Worm (Caenorhabditis elegans): ENCODE results near the gene F53B3.5.

Gene F53B3.5

ce11 chrX:2874598-2874997 lies 4.8 kb downstream of the F53B3.5 start:
- no peak for TF ChIP-seq ceh-83 (GFP tag; optimal IDR thresholded peaks at IDR 0.05)
- TF ChIP-seq ham-2 (GFP tag; optimal IDR thresholded peaks at IDR 0.05) = peak; percentile 61
- peak; percentile 41 for TF ChIP-seq blmp-1 (tag; optimal IDR thresholded peaks at IDR 0.05)
- TF ChIP-seq nhr-237 (tag; optimal IDR thresholded peaks at IDR 0.05) = no peak
- TF ChIP-seq nhr-12 (tag; optimal IDR thresholded peaks at IDR 0.05) = no peak
- no peak for TF ChIP-seq M03D4.4 (tag; optimal IDR thresholded peaks at IDR 0.05)
- TF ChIP-seq elt-1 (tag; optimal IDR thresholded peaks at IDR 0.05; ENCODE audit: borderline replicate concordance, insufficient read depth) = no peak
- no peak for TF ChIP-seq lin-32 (GFP tag; optimal IDR thresholded peaks at IDR 0.05)

- TF ChIP-seq zip-8 (tag; optimal IDR thresholded peaks at IDR 0.05) = no peak
- TF ChIP-seq elt-3 (tag; optimal IDR thresholded peaks at IDR 0.05) = no peak
- no peak for TF ChIP-seq lin-13 (tag; optimal IDR thresholded peaks at IDR 0.05)
- no peak for TF ChIP-seq snpc-4 (tag; optimal IDR thresholded peaks at IDR 0.05)
- TF ChIP-seq nhr-28 (tag; optimal IDR thresholded peaks at IDR 0.05) = no peak
- no peak for TF ChIP-seq tbx-8 (GFP tag; optimal IDR thresholded peaks at IDR 0.05)
- no peak for TF ChIP-seq unc-120 (tag; optimal IDR thresholded peaks at IDR 0.05; ENCODE audit: poor library complexity, severe bottlenecking)
- no peak for TF ChIP-seq ztf-11 (tag; optimal IDR thresholded peaks at IDR 0.05)
- TF ChIP-seq mep-1 (tag; optimal IDR thresholded peaks at IDR 0.05) = no peak
- TF ChIP-seq blmp-1 (tag; optimal IDR thresholded peaks at IDR 0.05) = no peak
- no peak for TF ChIP-seq ceh-83 (GFP tag; optimal IDR thresholded peaks at IDR 0.05)
- no peak for TF ChIP-seq pha-4 (tag; optimal IDR thresholded peaks at IDR 0.05)
- no peak for TF ChIP-seq lsy-2 (tag; optimal IDR thresholded peaks at IDR 0.05)
- TF ChIP-seq lin-32 (GFP tag; optimal IDR thresholded peaks at IDR 0.05) = no peak
Measured at ce11 chrX:2873272-2873671, 6.1 kb downstream of the F53B3.5 start.

ce11 chrX:2871037-2871436 lies 8.3 kb downstream of the F53B3.5 start, which contains the start of gene F53B3.3:
F53B3.3 (minus strand) TSS chrX:2871137.
- TF ChIP-seq sptf-1 (tag; optimal IDR thresholded peaks at IDR 0.05) (peak; percentile 10), nhr-28 (tag; optimal IDR thresholded peaks at IDR 0.05) (no peak)

ce11 chrX:2865591-2866217 lies 13.7 kb downstream of the F53B3.5 start:
- TF ChIP-seq unc-39 (tag; optimal IDR thresholded peaks at IDR 0.05) (no peak), unc-62 (GFP tag; optimal IDR thresholded peaks at IDR 0.05) (no peak), elt-3 (tag; optimal IDR thresholded peaks at IDR 0.05) (no peak), nhr-12 (tag; optimal IDR thresholded peaks at IDR 0.05) (no peak), lin-32 (GFP tag; optimal IDR thresholded peaks at IDR 0.05) (no peak), pha-4 (tag; optimal IDR thresholded peaks at IDR 0.05) (no peak), bed-3 (GFP tag; optimal IDR thresholded peaks at IDR 0.05) (no peak), snpc-4 (tag; optimal IDR thresholded peaks at IDR 0.05) (no peak), zip-8 (tag; optimal IDR thresholded peaks at IDR 0.05) (no peak), elt-1 (tag; optimal IDR thresholded peaks at IDR 0.05; ENCODE audit: borderline replicate concordance, insufficient read depth) (no peak), nhr-76 (tag; optimal IDR thresholded peaks at IDR 0.05) (no peak), cnd-1 (tag; optimal IDR thresholded peaks at IDR 0.05) (no peak), ceh-83 (GFP tag; optimal IDR thresholded peaks at IDR 0.05) (no peak), ztf-11 (tag; optimal IDR thresholded peaks at IDR 0.05) (no peak), ceh-39 (tag; optimal IDR thresholded peaks at IDR 0.05) (no peak), ceh-43 (GFP tag; optimal IDR thresholded peaks at IDR 0.05) (no peak)

ce11 chrX:2863946-2864345 lies 15.4 kb downstream of the F53B3.5 start, which contains the start of gene F53B3.6:
F53B3.6 (plus strand) TSS chrX:2864229.
- no peak for TF ChIP-seq mab-5 (tag; optimal IDR thresholded peaks at IDR 0.05)
- no peak for TF ChIP-seq sptf-1 (tag; optimal IDR thresholded peaks at IDR 0.05)
- no peak for TF ChIP-seq nhr-2 (tag; optimal IDR thresholded peaks at IDR 0.05)
- TF ChIP-seq unc-120 (tag; optimal IDR thresholded peaks at IDR 0.05; ENCODE audit: poor library complexity, severe bottlenecking) = no peak
- no peak for TF ChIP-seq tbx-8 (GFP tag; optimal IDR thresholded peaks at IDR 0.05)
- TF ChIP-seq ces-1 (GFP tag; optimal IDR thresholded peaks at IDR 0.05) = no peak
- no peak for TF ChIP-seq lin-32 (GFP tag; optimal IDR thresholded peaks at IDR 0.05)
- no peak for TF ChIP-seq elt-3 (tag; optimal IDR thresholded peaks at IDR 0.05)
- TF ChIP-seq ceh-83 (GFP tag; optimal IDR thresholded peaks at IDR 0.05) = no peak
- TF ChIP-seq elt-1 (tag; optimal IDR thresholded peaks at IDR 0.05; ENCODE audit: borderline replicate concordance, insufficient read depth) = no peak
- no peak for TF ChIP-seq nhr-12 (tag; optimal IDR thresholded peaks at IDR 0.05)
- no peak for TF ChIP-seq ham-2 (GFP tag; optimal IDR thresholded peaks at IDR 0.05)
- no peak for TF ChIP-seq ceh-43 (GFP tag; optimal IDR thresholded peaks at IDR 0.05)
- TF ChIP-seq ceh-39 (tag; optimal IDR thresholded peaks at IDR 0.05) = no peak
- TF ChIP-seq cnd-1 (tag; optimal IDR thresholded peaks at IDR 0.05) = no peak
- TF ChIP-seq lin-13 (tag; optimal IDR thresholded peaks at IDR 0.05) = no peak
- no peak for TF ChIP-seq bed-3 (GFP tag; optimal IDR thresholded peaks at IDR 0.05)
- TF ChIP-seq lsy-2 (tag; optimal IDR thresholded peaks at IDR 0.05) = no peak
- TF ChIP-seq drap-1 (GFP tag; optimal IDR thresholded peaks at IDR 0.05) = no peak

All from whole organism, mixed stage, embryonic.